Worm (Caenorhabditis elegans) whole organism, L2 larva: ENCODE data around the gene ceh-57.

ENCODE experiments used
- lsy-2 ChIP-seq, 2 experiments: fragments of 150-350 bp in 1 of 2; sonication (generic microtip) in 1 of 2; optimal IDR thresholded peaks; 2 replicates each; lab custom pipeline; 2014 to 2017; ENCODE audit warnings: missing biosample characterization in 2 of 2, missing genetic modification characterization in 2 of 2
- mdl-1 ChIP-seq, 2 experiments: fragments of 150-350 bp in 1 of 2; sonication (generic microtip) in 1 of 2; optimal IDR thresholded peaks; 2 replicates each; lab custom pipeline; 2017; ENCODE audit warnings: missing biosample characterization in 2 of 2, missing genetic modification characterization in 2 of 2

DNA sequence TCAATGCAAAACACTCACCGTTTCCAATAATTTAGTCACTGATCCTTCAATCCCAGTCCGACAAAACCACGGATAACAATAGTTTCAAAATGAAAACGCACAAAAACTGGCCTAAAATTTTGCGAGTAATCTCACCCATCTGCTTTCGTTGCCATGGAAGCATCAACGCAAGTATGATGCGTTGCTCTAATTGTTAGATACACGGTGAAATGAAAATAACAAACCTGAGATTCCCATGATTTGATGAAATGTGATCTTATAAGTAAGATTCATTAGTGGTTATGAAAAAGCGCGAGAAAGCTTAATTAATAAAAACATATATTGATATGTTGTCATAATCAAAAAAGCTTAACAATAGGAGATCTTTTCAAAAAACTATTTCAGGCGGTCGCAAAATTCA lies at the start of gene ceh-57:
- TF ChIP-seq mdl-1 (tag; optimal IDR thresholded peaks at IDR 0.05; lab: Kevin White, UChicago) (no peak), lsy-2 (tag; optimal IDR thresholded peaks at IDR 0.05; lab: Kevin White, UChicago) (no peak)
